Worm (Caenorhabditis elegans): ENCODE results near the gene pgp-6.

DNA sequence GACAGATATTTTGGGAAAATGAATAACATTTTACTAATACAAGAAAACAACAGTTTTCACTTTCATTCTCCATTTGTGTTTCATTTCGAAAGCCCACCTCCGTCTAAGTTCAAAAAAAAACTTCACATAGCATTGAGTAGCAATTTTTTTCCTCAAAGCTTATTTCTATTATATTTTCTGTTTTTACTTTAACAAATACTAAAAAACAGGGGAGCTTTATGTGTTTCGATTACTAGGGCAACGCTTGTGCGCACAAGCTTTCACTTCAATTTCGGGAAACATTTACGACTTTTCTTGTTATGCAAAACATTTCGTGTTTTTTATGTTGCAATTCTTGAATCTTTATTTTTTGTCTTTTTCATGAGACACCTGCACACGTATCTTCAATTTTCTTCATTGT is 8.6 kb upstream of the pgp-6 start, which contains the start of gene T21E8.5:
- TF ChIP-seq nhr-6 (tag; optimal IDR thresholded peaks at IDR 0.05) (no peak), blmp-1 (tag; optimal IDR thresholded peaks at IDR 0.05; ENCODE audit: insufficient read depth) (no peak), ama-1 (optimal IDR thresholded peaks at IDR 0.05) (no peak), unc-39 (tag; optimal IDR thresholded peaks at IDR 0.05) (no peak), nhr-237 (tag; optimal IDR thresholded peaks at IDR 0.05) (no peak), mab-5 (tag; optimal IDR thresholded peaks at IDR 0.05) (no peak), snpc-4 (tag; optimal IDR thresholded peaks at IDR 0.05) (no peak), lin-39 (tag; optimal IDR thresholded peaks at IDR 0.05) (no peak)
